Worm (Caenorhabditis elegans) whole organism, early embryonic: Measurements from ENCODE around the gene sdc-3.
A peak's percentile ranks its signal among the peaks of the same experiment; 100 is the strongest.

Experiments
- B0310.2 ChIP-seq: sonication (generic microtip); optimal IDR thresholded peaks from 2 replicates; lab custom pipeline; 2016; ENCODE audit warnings: mild to moderate bottlenecking, missing genetic modification characterization, missing compliant biosample characterization
- F13C5.2 ChIP-seq: sonication (generic microtip); optimal IDR thresholded peaks from 2 replicates; lab custom pipeline; 2017; ENCODE audit warnings: mild to moderate bottlenecking, missing genetic modification characterization, inconsistent platforms, missing compliant biosample characterization
- aly-1 ChIP-seq: sonication (generic microtip); optimal IDR thresholded peaks from 2 replicates; lab custom pipeline; 2016; ENCODE audit warnings: missing genetic modification characterization, missing compliant biosample characterization
- ama-1 ChIP-seq: fragments of 150-350 bp; optimal IDR thresholded peaks from 2 replicates; lab custom pipeline; 2014
- ceh-13 ChIP-seq: fragments of 200-800 bp; sonication (Bioruptor generic); optimal IDR thresholded peaks from 2 replicates; lab custom pipeline; 2018; ENCODE audit warnings: mild to moderate bottlenecking, missing genetic modification characterization, missing compliant biosample characterization
- ceh-36 ChIP-seq: sonication (generic microtip); optimal IDR thresholded peaks from 2 replicates; lab custom pipeline; 2016; ENCODE audit warnings: missing genetic modification characterization, inconsistent platforms, missing compliant biosample characterization
- ets-7 ChIP-seq: sonication (generic microtip); optimal IDR thresholded peaks from 2 replicates; lab custom pipeline; 2016; ENCODE audit warnings: missing genotype, missing genetic modification characterization, missing compliant biosample characterization
- flt-1 ChIP-seq: fragments of 200-800 bp; sonication (Bioruptor generic); IDR thresholded peaks from 2 replicates; pipeline ENCODE4 v1.3.6; 2022; ENCODE audit warnings: missing genetic modification characterization, missing compliant biosample characterization
- hmbx-1 ChIP-seq: sonication (generic microtip); optimal IDR thresholded peaks from 2 replicates; lab custom pipeline; 2016; ENCODE audit warnings: mild to moderate bottlenecking, missing genetic modification characterization, missing compliant biosample characterization
- hmg-4 ChIP-seq: fragments of 200-800 bp; sonication (Bioruptor generic); optimal IDR thresholded peaks from 2 replicates; lab custom pipeline; 2018; ENCODE audit warnings: mild to moderate bottlenecking, missing genetic modification characterization, missing compliant biosample characterization
- hnd-1 ChIP-seq: sonication (generic microtip); optimal IDR thresholded peaks from 2 replicates; lab custom pipeline; 2016; ENCODE audit warnings: missing genetic modification characterization, missing compliant biosample characterization
- pes-1 ChIP-seq: fragments of 200-800 bp; sonication (Bioruptor generic); IDR thresholded peaks from 2 replicates; pipeline ENCODE4 v1.3.6; 2022; ENCODE audit warnings: missing genetic modification reagents, missing genetic modification characterization, missing compliant biosample characterization
- scrt-1 ChIP-seq: fragments of 200-800 bp; sonication (Bioruptor generic); IDR thresholded peaks from 2 replicates; pipeline ENCODE4 v1.3.6; 2022; ENCODE audit warnings: missing genetic modification characterization, missing compliant biosample characterization
- sea-1 ChIP-seq: fragments of 200-800 bp; sonication (Bioruptor generic); conservative IDR thresholded peaks from 2 replicates; pipeline ENCODE4 v1.3.6; 2022; ENCODE audit warnings: missing genetic modification characterization, missing compliant biosample characterization
- tbx-11 ChIP-seq: fragments of 200-800 bp; sonication (Bioruptor generic); IDR thresholded peaks from 2 replicates; pipeline ENCODE4 v1.3.6; 2022; ENCODE audit warnings: missing genetic modification characterization, missing compliant biosample characterization
- tbx-37 ChIP-seq: fragments of 200-800 bp; sonication (Bioruptor generic); conservative IDR thresholded peaks from 2 replicates; pipeline ENCODE4 v1.3.6; 2022; ENCODE audit warnings: missing genetic modification reagents, missing genetic modification characterization, missing compliant biosample characterization
- tra-4 ChIP-seq: sonication (generic microtip); optimal IDR thresholded peaks from 2 replicates; lab custom pipeline; 2017; ENCODE audit warnings: missing genetic modification characterization, missing compliant biosample characterization

sdc-3 gene

DNA sequence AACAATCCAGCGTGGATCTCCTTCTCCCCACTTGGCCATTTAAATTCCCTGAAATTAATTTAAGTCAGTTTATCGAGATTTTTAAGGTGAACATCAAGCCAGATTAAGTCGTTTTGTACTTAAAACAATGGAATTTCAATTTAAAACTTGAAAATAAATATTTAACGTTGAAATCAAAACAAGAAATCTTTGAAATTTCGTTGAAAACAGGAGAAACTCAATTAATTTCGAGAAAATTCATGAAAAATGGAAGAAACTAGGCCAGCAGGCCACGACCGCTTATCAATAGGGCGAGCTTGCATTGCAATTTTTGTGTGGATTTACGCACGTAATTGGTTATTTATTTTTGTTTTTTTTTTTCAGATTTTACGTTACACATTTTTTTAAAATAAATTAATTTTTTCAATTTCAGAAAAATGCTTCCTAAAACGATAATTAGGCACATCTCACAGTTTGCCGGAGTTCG lies 37.4 kb upstream of the sdc-3 start, which contains the start of the genes ahsa-1 and C01G10.7:
TSS of gene ahsa-1 (minus strand) at position 51 of the 466 bp plus-strand sequence.
TSS of gene C01G10.7 (plus strand) at position 413 of the 466 bp plus-strand sequence.
- TF ChIP-seq pes-1 (peak; percentile 78), ceh-13 (no peak), hmbx-1 (tag; lab: Kevin White, UChicago) (peak; percentile 6), aly-1 (tag; lab: Kevin White, UChicago) (no peak), tra-4 (tag; lab: Kevin White, UChicago) (no peak), ets-7 (tag; lab: Kevin White, UChicago) (peak; percentile 16), tbx-11 (GFP tag; lab: Robert Waterston, UW) (no peak), hnd-1 (tag; lab: Kevin White, UChicago) (peak; percentile 10), tbx-37 (GFP tag; lab: Robert Waterston, UW) (peak; percentile 70), hmg-4 (GFP tag; lab: Kevin White, UChicago) (no peak), ama-1 (lab: Kevin White, UChicago) (no peak), B0310.2 (tag; lab: Kevin White, UChicago) (no peak), flt-1 (GFP tag; lab: Robert Waterston, UW) (0 out of 2 replicates have a peak, but pooled peaks have one; percentile 24), ceh-36 (tag; lab: Kevin White, UChicago) (no peak), F13C5.2 (tag; lab: Kevin White, UChicago) (peak; percentile 64), scrt-1 (GFP tag; lab: Robert Waterston, UW) (no peak), sea-1 (no peak)

DNA sequence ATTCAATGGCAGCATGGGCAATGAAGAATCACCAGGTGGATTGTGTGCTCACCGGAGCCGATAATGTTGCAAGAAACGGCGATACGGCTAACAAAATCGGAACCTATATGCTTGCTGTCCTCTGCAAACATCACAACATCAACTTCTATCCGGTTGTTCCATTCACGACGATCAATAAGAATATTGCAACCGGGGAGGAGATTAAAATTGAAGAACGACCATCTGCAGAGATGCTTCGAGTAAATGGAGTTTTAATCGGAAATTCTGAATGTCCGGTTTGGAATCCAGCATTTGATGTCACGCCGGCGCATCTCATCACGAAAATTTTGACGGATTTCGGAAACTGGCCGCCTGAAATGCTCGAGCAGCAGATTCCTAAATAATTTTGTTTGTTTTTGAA lies 35.7 kb upstream of the sdc-3 start:
- no peak for TF ChIP-seq aly-1 (tag; lab: Kevin White, UChicago)
- TF ChIP-seq sea-1 = peak; percentile 62; the same call in 1 of the 2 replicates

DNA sequence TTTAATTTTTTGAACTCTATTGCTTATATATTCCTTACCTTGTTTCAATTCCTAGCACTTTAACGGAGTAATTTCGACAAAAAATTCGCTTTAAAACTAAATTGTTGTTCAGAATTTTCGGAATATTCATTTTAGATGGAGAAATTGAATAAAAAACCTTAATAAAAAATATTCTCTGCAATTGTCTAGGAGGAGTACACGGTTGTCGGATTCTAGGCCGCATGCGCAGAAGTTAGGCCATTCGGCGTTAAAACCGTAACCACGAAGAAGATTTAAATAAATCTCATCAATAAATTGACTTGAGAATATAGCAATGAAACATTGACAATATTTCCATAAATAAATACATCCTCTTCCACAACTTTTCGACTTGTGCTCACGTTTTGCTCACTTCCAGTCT lies 34.3 kb upstream of the sdc-3 start, which contains the start of the genes C01G10.10 and C01G10.9:
TSS of gene C01G10.10 (minus strand) at position 151 of the 400 bp plus-strand sequence.
TSS of gene C01G10.9 (plus strand) at position 240 of the 400 bp plus-strand sequence.
- TF ChIP-seq hmg-4 (GFP tag; lab: Kevin White, UChicago) = no peak
- TF ChIP-seq F13C5.2 (tag; lab: Kevin White, UChicago) = peak; percentile 31
- peak; percentile 4 for TF ChIP-seq tra-4 (tag; lab: Kevin White, UChicago)
- TF ChIP-seq tbx-37 (GFP tag; lab: Robert Waterston, UW) = peak; percentile 60

DNA sequence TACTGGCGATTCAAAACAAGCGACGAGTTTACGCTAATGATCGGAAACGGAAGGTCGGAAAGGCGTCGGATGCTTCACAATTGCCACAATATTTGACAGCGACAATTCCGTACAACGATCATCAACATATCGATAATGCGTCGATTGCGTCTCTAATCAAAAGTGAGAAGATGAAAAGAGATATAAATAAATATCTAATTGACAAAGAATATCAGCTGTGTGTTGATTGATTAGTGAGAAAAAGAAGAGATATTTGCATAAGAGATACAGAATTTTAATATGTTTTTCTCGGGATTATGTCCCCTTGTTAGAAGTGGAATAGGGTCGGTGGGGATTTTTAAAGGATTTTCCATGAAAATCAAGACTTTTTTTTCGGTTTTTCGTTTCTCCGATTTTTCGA lies 30.6 kb upstream of the sdc-3 start:
- no peak for TF ChIP-seq ceh-36 (tag; lab: Kevin White, UChicago)
- no peak for TF ChIP-seq tra-4 (tag; lab: Kevin White, UChicago)
- no peak for TF ChIP-seq sea-1
- no peak for TF ChIP-seq tbx-37 (GFP tag; lab: Robert Waterston, UW)
- no peak for TF ChIP-seq ama-1 (lab: Kevin White, UChicago)
- TF ChIP-seq aly-1 (tag; lab: Kevin White, UChicago) = no peak

DNA sequence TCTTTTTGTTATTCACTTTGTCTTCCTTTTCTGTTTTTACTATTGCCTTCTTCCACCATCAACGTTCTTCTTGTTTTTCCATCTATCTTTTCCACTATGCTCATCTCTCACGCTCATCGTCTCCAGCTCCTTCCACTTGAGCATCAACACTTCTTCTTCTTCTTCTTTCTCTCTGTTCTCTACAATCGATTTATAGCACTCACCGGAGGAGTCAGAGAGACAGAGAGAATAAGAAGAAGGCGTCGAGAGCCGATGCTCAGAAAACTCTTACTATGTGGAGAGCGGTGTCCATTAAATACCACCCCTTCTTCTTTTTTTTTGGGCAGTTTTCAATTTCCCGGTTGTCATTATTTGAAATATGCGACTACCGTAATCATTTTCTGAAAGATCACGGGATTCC lies 26.9 kb upstream of the sdc-3 start:
- TF ChIP-seq scrt-1 (GFP tag; lab: Robert Waterston, UW) (no peak), ceh-36 (tag; lab: Kevin White, UChicago) (no peak), tbx-11 (GFP tag; lab: Robert Waterston, UW) (no peak), ceh-13 (no peak), aly-1 (tag; lab: Kevin White, UChicago) (no peak), hmg-4 (GFP tag; lab: Kevin White, UChicago) (no peak), flt-1 (GFP tag; lab: Robert Waterston, UW) (no peak), tra-4 (tag; lab: Kevin White, UChicago) (no peak), F13C5.2 (tag; lab: Kevin White, UChicago) (no peak), pes-1 (no peak), sea-1 (no peak), tbx-37 (GFP tag; lab: Robert Waterston, UW) (no peak), hnd-1 (tag; lab: Kevin White, UChicago) (no peak), ama-1 (lab: Kevin White, UChicago) (no peak), B0310.2 (tag; lab: Kevin White, UChicago) (no peak), ets-7 (tag; lab: Kevin White, UChicago) (no peak)

DNA sequence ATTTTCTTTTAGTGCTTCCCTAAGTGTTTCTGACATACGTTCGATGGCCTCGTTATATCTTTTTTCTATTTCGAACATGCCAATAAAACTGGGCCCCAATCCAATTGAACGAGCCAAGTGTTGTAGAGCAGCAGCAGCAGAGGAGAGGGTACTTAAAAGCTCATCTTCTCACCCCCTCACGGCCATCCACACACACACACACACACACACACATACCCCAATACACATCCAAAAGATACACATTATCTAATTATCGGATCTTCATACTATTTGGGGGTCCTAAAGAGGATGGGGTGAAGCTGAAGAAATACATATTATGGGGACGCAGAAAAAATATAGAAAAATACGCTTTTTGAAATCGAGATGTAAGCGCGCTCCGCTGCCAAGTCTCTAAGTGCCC lies 24.7 kb upstream of the sdc-3 start:
- TF ChIP-seq tbx-11 (GFP tag; lab: Robert Waterston, UW) (0 out of 2 replicates have a peak, but pooled peaks have one; percentile 24), hnd-1 (tag; lab: Kevin White, UChicago) (no peak)

DNA sequence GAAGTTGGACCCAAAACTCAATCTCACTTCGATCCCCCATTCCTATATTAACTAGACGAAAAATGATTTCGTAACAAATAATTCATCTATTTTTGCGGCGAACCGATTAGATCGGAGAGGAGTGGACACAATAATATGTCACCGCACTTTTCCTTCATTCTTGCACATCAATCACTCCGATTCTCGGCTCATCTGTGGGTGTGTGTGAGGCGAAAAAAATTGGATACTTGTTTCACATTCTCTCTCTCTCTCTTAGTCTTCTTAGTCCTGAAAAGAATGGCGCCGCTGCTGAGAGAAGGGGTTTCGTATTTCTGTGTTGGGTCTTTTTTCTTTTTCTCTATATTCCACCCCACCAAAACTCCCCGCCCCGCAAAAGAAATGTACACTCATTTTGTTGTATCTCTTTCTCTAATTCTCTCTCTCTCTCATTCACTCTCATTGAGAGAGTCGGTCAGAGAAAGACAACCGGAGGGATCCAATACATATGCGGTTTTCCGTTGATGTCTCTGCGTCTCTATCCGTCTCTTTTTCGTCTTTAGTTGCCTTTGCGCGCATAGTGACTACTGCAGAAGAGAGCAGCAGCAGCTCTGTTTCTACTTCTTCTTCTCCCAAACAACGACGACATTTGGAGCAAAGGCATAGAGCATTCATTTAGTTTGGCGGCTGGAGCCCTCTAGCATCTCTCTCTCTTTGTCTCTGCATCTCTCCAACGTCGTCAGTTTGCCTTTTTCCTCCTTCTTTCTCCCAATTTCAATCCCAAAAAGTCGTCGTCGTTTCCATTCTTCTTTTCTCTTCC lies 23.2 kb upstream of the sdc-3 start, which contains the start of gene unc-76:
TSS of gene unc-76 (plus strand) at position 746 of the 796 bp plus-strand sequence.
- TF ChIP-seq scrt-1 (GFP tag; lab: Robert Waterston, UW) = no peak
- TF ChIP-seq aly-1 (tag; lab: Kevin White, UChicago) = peak; percentile 14
- TF ChIP-seq hmg-4 (GFP tag; lab: Kevin White, UChicago) = peak; percentile 53
